Fruit fly (Drosophila melanogaster): ENCODE results near the gene Mettl3.

Mettl3 gene

dm6 chr3R:23995460-23995859, 36.5 kb upstream of the Mettl3 start, which contains the start of gene CG33108 (continued):
- no peak for TF ChIP-seq so (GFP tag; IDR thresholded peaks at IDR 0.05)
- no peak for TF ChIP-seq CG11560 (tag; IDR thresholded peaks at IDR 0.05)
- TF ChIP-seq Hand (GFP tag; optimal IDR thresholded peaks at IDR 0.05), result no peak
- TF ChIP-seq CG4617 (GFP tag; optimal IDR thresholded peaks at IDR 0.05; ENCODE audit: borderline replicate concordance), result no peak
- peak; percentile 36; the same call in 1 of the 2 replicates for TF ChIP-seq bbx (GFP tag; IDR thresholded peaks at IDR 0.05; ENCODE audit: partially characterized antibody)
- TF ChIP-seq CrebB (tag; optimal IDR thresholded peaks at IDR 0.05), result no peak
- TF ChIP-seq onecut (GFP tag; IDR thresholded peaks at IDR 0.05), result no peak
- no peak for TF ChIP-seq Hr78 (GFP tag; optimal IDR thresholded peaks at IDR 0.05)
- TF ChIP-seq CG10366 (GFP tag; IDR thresholded peaks at IDR 0.05), result no peak
- TF ChIP-seq usp (GFP tag; optimal IDR thresholded peaks at IDR 0.05), result no peak
- TF ChIP-seq ranshi (GFP tag; IDR thresholded peaks at IDR 0.05), result no peak
- TF ChIP-seq Ssrp (tag; optimal IDR thresholded peaks at IDR 0.05), result no peak
- peak; percentile 30 for TF ChIP-seq stwl (tag; optimal IDR thresholded peaks at IDR 0.05)
- no peak for TF ChIP-seq Sox102F (GFP tag; optimal IDR thresholded peaks at IDR 0.05)
- no peak for TF ChIP-seq ssp (GFP tag; IDR thresholded peaks at IDR 0.05)
- no peak for TF ChIP-seq pita (GFP tag; optimal IDR thresholded peaks at IDR 0.05)
- no peak for TF ChIP-seq CG7928 (GFP tag; optimal IDR thresholded peaks at IDR 0.05)
- TF ChIP-seq sob (GFP tag; IDR thresholded peaks at IDR 0.05), result no peak
- no peak for TF ChIP-seq Blimp-1 (GFP tag; optimal IDR thresholded peaks at IDR 0.05)
- peak; percentile 2 for TF ChIP-seq CG12391 (tag; optimal IDR thresholded peaks at IDR 0.05)
- TF ChIP-seq CG1024 (GFP tag; IDR thresholded peaks at IDR 0.05), result no peak
- TF ChIP-seq amos (GFP tag; IDR thresholded peaks at IDR 0.05; ENCODE audit: partially characterized antibody), result peak; percentile 19; the same call in 1 of the 2 replicates
- no peak for TF ChIP-seq crol (GFP tag; IDR thresholded peaks at IDR 0.05)
- no peak for TF ChIP-seq trem (tag; optimal IDR thresholded peaks at IDR 0.05)
- no peak for TF ChIP-seq B-H2 (GFP tag; optimal IDR thresholded peaks at IDR 0.05)
- TF ChIP-seq Spps (tag; optimal IDR thresholded peaks at IDR 0.05), result no peak
- peak; percentile 3 for TF ChIP-seq gfzf (GFP tag; optimal IDR thresholded peaks at IDR 0.05)
- TF ChIP-seq Dref (GFP tag; IDR thresholded peaks at IDR 0.05), result peak; percentile 60
- no peak for TF ChIP-seq tap (tag; optimal IDR thresholded peaks at IDR 0.05)
- TF ChIP-seq CG11247 (GFP tag; IDR thresholded peaks at IDR 0.05), result no peak
- no peak for TF ChIP-seq CG13894 (tag; optimal IDR thresholded peaks at IDR 0.05)
- peak; percentile 44 for TF ChIP-seq CG17802 (tag; optimal IDR thresholded peaks at IDR 0.05)
- no peak for TF ChIP-seq CG14014 (GFP tag; IDR thresholded peaks at IDR 0.05)
- no peak for TF ChIP-seq Lhr (GFP tag; optimal IDR thresholded peaks at IDR 0.05)
- TF ChIP-seq Ptx1 (GFP tag; IDR thresholded peaks at IDR 0.05), result no peak
- TF ChIP-seq CG30431 (GFP tag; optimal IDR thresholded peaks at IDR 0.05), result no peak
- TF ChIP-seq ro (GFP tag; IDR thresholded peaks at IDR 0.05), result no peak
- TF ChIP-seq dimm (GFP tag; IDR thresholded peaks at IDR 0.05), result no peak
- no peak for TF ChIP-seq sima (GFP tag; optimal IDR thresholded peaks at IDR 0.05)
- no peak for TF ChIP-seq slbo (GFP tag; IDR thresholded peaks at IDR 0.05)
- no peak for TF ChIP-seq CG33557 (GFP tag; optimal IDR thresholded peaks at IDR 0.05)
- peak; percentile 19 for TF ChIP-seq CG2116 (GFP tag; optimal IDR thresholded peaks at IDR 0.05)
- TF ChIP-seq CG10543 (GFP tag; optimal IDR thresholded peaks at IDR 0.05), result no peak
- no peak for TF ChIP-seq CG7745 (tag; optimal IDR thresholded peaks at IDR 0.05)
- no peak for TF ChIP-seq Sry-β (GFP tag; optimal IDR thresholded peaks at IDR 0.05)
- no peak for TF ChIP-seq Poxn (GFP tag; IDR thresholded peaks at IDR 0.05)
- no peak for TF ChIP-seq ttk (GFP tag; IDR thresholded peaks at IDR 0.05)
- no peak for TF ChIP-seq CG8089 (GFP tag; optimal IDR thresholded peaks at IDR 0.05)
- TF ChIP-seq CHES-1-like (GFP tag; optimal IDR thresholded peaks at IDR 0.05), result no peak
- TF ChIP-seq D (optimal IDR thresholded peaks at IDR 0.05), result no peak
- TF ChIP-seq D (GFP tag; optimal IDR thresholded peaks at IDR 0.05), result no peak
- no peak for TF ChIP-seq CG9215 (GFP tag; IDR thresholded peaks at IDR 0.05)

All from whole organism, embryonic.